Worm (Caenorhabditis elegans) whole organism, young adult: ENCODE results near the gene apt-9.

Experiments used
- B0019.2 ChIP-seq: fragments of 200-800 bp; sonication (Bioruptor generic); conservative IDR thresholded peaks from 2 replicates; pipeline ENCODE4 v1.3.6; 2022; ENCODE audit warnings: missing genetic modification reagents, missing genetic modification characterization, missing compliant biosample characterization
- C06A6.2 ChIP-seq: fragments of 200-800 bp; sonication (Bioruptor generic); conservative IDR thresholded peaks from 2 replicates; pipeline ENCODE4 v1.3.6; 2022; ENCODE audit warnings: missing genetic modification characterization, missing compliant biosample characterization
- madf-3 ChIP-seq: fragments of 200-800 bp; sonication (Bioruptor generic); IDR thresholded peaks from 2 replicates; pipeline ENCODE4 v1.3.6; 2022; ENCODE audit warnings: missing genetic modification reagents, missing genetic modification characterization, missing compliant biosample characterization
- pha-4 ChIP-seq: fragments of 150-350 bp; sonication (generic microtip); optimal IDR thresholded peaks from 2 replicates; lab custom pipeline; 2014; ENCODE audit warnings: missing biosample characterization, missing genetic modification reagents, missing genetic modification characterization
- snpc-3.4 ChIP-seq: sonication (generic microtip); optimal IDR thresholded peaks from 2 replicates; lab custom pipeline; 2017; ENCODE audit warnings: missing genetic modification characterization, mild to moderate bottlenecking, missing compliant biosample characterization, antibody characterized with exemption, moderate library complexity, missing genotype, missing genetic modification reagents
- unc-62 ChIP-seq: fragments of 150-350 bp; optimal IDR thresholded peaks from 2 replicates; lab custom pipeline; 2014; ENCODE audit warnings: missing biosample characterization, missing genetic modification reagents, missing genetic modification characterization

DNA sequence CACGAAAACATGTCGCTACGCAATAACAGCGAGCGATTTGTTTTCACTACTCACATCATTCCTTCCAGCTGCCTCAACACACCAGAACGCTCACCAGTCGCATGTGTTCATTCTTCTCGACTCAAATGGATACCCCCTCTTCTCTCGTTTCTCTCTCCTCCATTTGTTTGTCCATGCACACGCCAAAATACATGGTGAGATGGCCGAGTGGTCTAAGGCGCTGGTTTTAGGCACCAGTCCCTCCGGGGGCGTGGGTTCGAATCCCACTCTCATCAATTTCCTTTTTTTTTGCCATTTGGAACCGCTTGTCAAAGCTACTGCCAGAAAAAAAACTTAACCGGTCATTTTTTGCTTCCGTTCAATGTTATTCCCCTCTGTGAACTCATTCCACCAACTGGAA, 27.2 kb downstream of the apt-9 start:
- TF ChIP-seq C06A6.2 (GFP tag; lab: Robert Waterston, UW) = peak; percentile 62; the same call in 1 of the 2 replicates
- TF ChIP-seq B0019.2 (GFP tag; lab: Robert Waterston, UW) = no peak
- TF ChIP-seq madf-3 (GFP tag; lab: Robert Waterston, UW) = peak; percentile 66; the same call in 1 of the 2 replicates
- peak; percentile 26 for TF ChIP-seq snpc-3.4 (tag; lab: Kevin White, UChicago)
- no peak for TF ChIP-seq unc-62 (GFP tag; lab: Kevin White, UChicago)
- TF ChIP-seq pha-4 = no peak
